Worm (Caenorhabditis elegans): Measurements from ENCODE around the gene srxa-8.

The srxa-8 gene

ce11 chrX:13337000-13337399 is 28.4 kb upstream of the srxa-8 start:
- TF ChIP-seq C34F6.9 (tag; optimal IDR thresholded peaks at IDR 0.05) (peak; percentile 15), nhr-10 (tag; optimal IDR thresholded peaks at IDR 0.05) (no peak), ZK546.5 (tag; optimal IDR thresholded peaks at IDR 0.05) (no peak), sma-3 (GFP tag; optimal IDR thresholded peaks at IDR 0.05) (no peak), nhr-237 (tag; optimal IDR thresholded peaks at IDR 0.05) (no peak), snpc-4 (tag; optimal IDR thresholded peaks at IDR 0.05) (no peak), R02D3.7 (tag; optimal IDR thresholded peaks at IDR 0.05) (no peak), fos-1 (tag; optimal IDR thresholded peaks at IDR 0.05) (no peak), Y55F3AM.14 (GFP tag; optimal IDR thresholded peaks at IDR 0.05) (no peak), mbf-1 (tag; optimal IDR thresholded peaks at IDR 0.05) (no peak), ztf-4 (tag; optimal IDR thresholded peaks at IDR 0.05) (no peak), elt-1 (tag; optimal IDR thresholded peaks at IDR 0.05) (no peak), mab-5 (tag; optimal IDR thresholded peaks at IDR 0.05) (peak; percentile 32), ztf-11 (tag; optimal IDR thresholded peaks at IDR 0.05) (no peak), mdl-1 (tag; optimal IDR thresholded peaks at IDR 0.05) (peak in 1 of 2 experiments; percentile 15), lin-11 (tag; optimal IDR thresholded peaks at IDR 0.05) (no peak), lin-39 (tag; optimal IDR thresholded peaks at IDR 0.05) (no peak), alr-1 (tag; optimal IDR thresholded peaks at IDR 0.05) (no peak), elt-3 (tag; optimal IDR thresholded peaks at IDR 0.05) (no peak), unc-55 (GFP tag; optimal IDR thresholded peaks at IDR 0.05) (no peak), aly-2 (tag; optimal IDR thresholded peaks at IDR 0.05) (no peak), ztf-1 (GFP tag; conservative IDR thresholded peaks at IDR 0.05) (no peak), F13H6.1 (tag; optimal IDR thresholded peaks at IDR 0.05) (no peak), nhr-129 (tag; optimal IDR thresholded peaks at IDR 0.05) (peak; percentile 66), nhr-77 (tag; optimal IDR thresholded peaks at IDR 0.05) (no peak), nhr-12 (tag; optimal IDR thresholded peaks at IDR 0.05) (no peak), unc-39 (tag; optimal IDR thresholded peaks at IDR 0.05) (no peak), sem-4 (tag; optimal IDR thresholded peaks at IDR 0.05) (peak; percentile 18), peb-1 (tag; optimal IDR thresholded peaks at IDR 0.05) (no peak)

ce11 chrX:13333835-13334234 is 25.2 kb upstream of the srxa-8 start, which contains the start of gene F46G10.4:
F46G10.4 (plus strand) TSS chrX:13334046.
- TF ChIP-seq fos-1 (tag; optimal IDR thresholded peaks at IDR 0.05) (peak; percentile 92), crh-2 (tag; optimal IDR thresholded peaks at IDR 0.05) (peak; percentile 15), ztf-1 (GFP tag; conservative IDR thresholded peaks at IDR 0.05) (no peak)

- TF ChIP-seq sem-4 (tag; optimal IDR thresholded peaks at IDR 0.05) (no peak), sma-3 (GFP tag; optimal IDR thresholded peaks at IDR 0.05) (no peak), lin-13 (GFP tag; optimal IDR thresholded peaks at IDR 0.05) (no peak), lin-39 (tag; optimal IDR thresholded peaks at IDR 0.05) (no peak), nhr-77 (tag; optimal IDR thresholded peaks at IDR 0.05) (no peak), elt-1 (tag; optimal IDR thresholded peaks at IDR 0.05) (no peak), alr-1 (tag; optimal IDR thresholded peaks at IDR 0.05) (no peak), ZK546.5 (tag; optimal IDR thresholded peaks at IDR 0.05) (no peak), Y55F3AM.14 (GFP tag; optimal IDR thresholded peaks at IDR 0.05) (no peak), ceh-82 (tag; optimal IDR thresholded peaks at IDR 0.05) (no peak), nhr-12 (tag; optimal IDR thresholded peaks at IDR 0.05) (no peak)
Measured at ce11 chrX:13331386-13331785, 22.7 kb upstream of the srxa-8 start, which contains the start of gene sir-2.3. sir-2.3 (plus strand) TSS chrX:13331686.

- TF ChIP-seq fos-1 (tag; optimal IDR thresholded peaks at IDR 0.05) (peak; percentile 99), ama-1 (optimal IDR thresholded peaks at IDR 0.05) (no peak), nhr-21 (tag; optimal IDR thresholded peaks at IDR 0.05) (peak; percentile 86), gmeb-1 (tag; optimal IDR thresholded peaks at IDR 0.05) (peak; percentile 58), lin-13 (GFP tag; optimal IDR thresholded peaks at IDR 0.05) (peak; percentile 64), sem-4 (tag; optimal IDR thresholded peaks at IDR 0.05) (peak; percentile 80), sma-9 (GFP tag; optimal IDR thresholded peaks at IDR 0.05) (peak; percentile 89), sma-9 (tag; optimal IDR thresholded peaks at IDR 0.05) (no peak), aly-2 (tag; optimal IDR thresholded peaks at IDR 0.05) (no peak), nhr-10 (tag; optimal IDR thresholded peaks at IDR 0.05) (no peak), mdl-1 (tag; optimal IDR thresholded peaks at IDR 0.05) (peak; percentile 20 to 76), mab-5 (tag; optimal IDR thresholded peaks at IDR 0.05) (peak; percentile 79), unc-62 (GFP tag; optimal IDR thresholded peaks at IDR 0.05) (no peak), nhr-129 (tag; optimal IDR thresholded peaks at IDR 0.05) (peak; percentile 94), ZK546.5 (tag; optimal IDR thresholded peaks at IDR 0.05) (no peak), nhr-237 (tag; optimal IDR thresholded peaks at IDR 0.05) (no peak), ceh-82 (tag; optimal IDR thresholded peaks at IDR 0.05) (no peak), zag-1 (tag; optimal IDR thresholded peaks at IDR 0.05) (peak; percentile 57), lsy-2 (tag; optimal IDR thresholded peaks at IDR 0.05) (peak in 1 of 2 experiments; percentile 81), egl-27 (tag; optimal IDR thresholded peaks at IDR 0.05) (peak; percentile 70), lin-11 (tag; optimal IDR thresholded peaks at IDR 0.05) (peak; percentile 28), snpc-4 (tag; optimal IDR thresholded peaks at IDR 0.05) (peak; percentile 58), crh-2 (tag; optimal IDR thresholded peaks at IDR 0.05) (peak; percentile 85), C34F6.9 (tag; optimal IDR thresholded peaks at IDR 0.05) (peak; percentile 94), ceh-16 (tag; optimal IDR thresholded peaks at IDR 0.05) (no peak), blmp-1 (tag; optimal IDR thresholded peaks at IDR 0.05; ENCODE audit: insufficient read depth) (peak; percentile 69), elt-1 (tag; optimal IDR thresholded peaks at IDR 0.05) (no peak), ztf-11 (tag; optimal IDR thresholded peaks at IDR 0.05) (no peak), alr-1 (tag; optimal IDR thresholded peaks at IDR 0.05) (no peak), nhr-11 (tag; optimal IDR thresholded peaks at IDR 0.05) (no peak), nhr-25 (tag; optimal IDR thresholded peaks at IDR 0.05) (peak; percentile 83), skn-1 (tag; optimal IDR thresholded peaks at IDR 0.05) (no peak)
Measured at ce11 chrX:13328868-13329267, 20.2 kb upstream of the srxa-8 start.

All from whole organism, L2 larva.